Worm (Caenorhabditis elegans): ENCODE data around the gene nta-1.

DNA sequence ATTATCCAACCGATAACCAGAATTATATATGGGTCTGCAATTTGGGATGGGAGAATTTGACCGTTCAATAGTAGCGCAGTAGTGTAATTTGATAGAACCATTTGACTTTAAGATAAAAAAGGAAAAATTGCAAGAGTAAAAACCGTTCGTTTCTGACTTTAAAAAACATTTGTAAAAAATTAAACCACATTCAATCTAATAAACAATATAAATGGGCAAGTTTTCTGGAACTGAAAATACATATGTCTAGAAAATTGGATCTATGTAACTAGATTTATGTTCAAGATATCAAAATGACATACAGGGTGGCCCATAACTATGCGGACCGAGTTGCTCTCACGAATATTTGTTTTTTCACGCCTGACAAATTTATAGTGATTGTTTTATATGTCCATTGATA is 49.0 kb downstream of the nta-1 start, which contains the start of gene srx-102:
- no peak for TF ChIP-seq mdl-1 (tag; optimal IDR thresholded peaks at IDR 0.05)
- TF ChIP-seq ceh-16 (tag; optimal IDR thresholded peaks at IDR 0.05), result no peak
- TF ChIP-seq nhr-76 (tag; optimal IDR thresholded peaks at IDR 0.05), result no peak
- no peak for TF ChIP-seq tbx-2 (tag; optimal IDR thresholded peaks at IDR 0.05)

Data from whole organism, L3 larva.